Fruit fly (Drosophila melanogaster): ENCODE measurements around the gene Rab11.

DNA sequence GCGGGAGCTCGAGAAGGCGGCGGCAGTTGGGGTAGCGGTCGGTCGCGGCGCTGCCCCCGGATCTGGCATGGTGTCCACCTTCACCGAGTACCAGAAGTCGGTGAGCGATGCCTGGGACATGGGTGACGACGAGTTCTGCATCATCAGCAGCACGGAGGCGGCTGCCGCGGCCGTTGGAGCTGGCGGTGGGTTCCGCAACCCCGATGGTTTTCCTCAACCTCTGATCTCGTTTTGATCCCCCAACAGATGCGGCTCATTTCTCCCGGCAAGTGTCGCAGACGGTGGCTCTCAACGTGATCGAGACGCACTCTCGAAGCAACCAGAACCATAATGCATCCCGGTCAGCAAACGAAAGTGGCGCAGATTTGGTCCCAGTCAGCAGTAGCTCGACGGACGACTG, 8.7 kb upstream of the Rab11 start:
- TF ChIP-seq sv (GFP tag; optimal IDR thresholded peaks at IDR 0.05) = no peak
- TF ChIP-seq Rel (GFP tag; optimal IDR thresholded peaks at IDR 0.05) = no peak
- no peak for TF ChIP-seq Rel (tag; optimal IDR thresholded peaks at IDR 0.05)
- TF ChIP-seq Dfd (GFP tag; optimal IDR thresholded peaks at IDR 0.05) = no peak
- no peak for TF ChIP-seq dmrt93B (GFP tag; optimal IDR thresholded peaks at IDR 0.05)
- TF ChIP-seq pan (optimal IDR thresholded peaks at IDR 0.05) = no peak
- no peak for TF ChIP-seq Mio (GFP tag; optimal IDR thresholded peaks at IDR 0.05)
- TF ChIP-seq tai (GFP tag; optimal IDR thresholded peaks at IDR 0.05) = no peak
- no peak for TF ChIP-seq usp (GFP tag; optimal IDR thresholded peaks at IDR 0.05)
- no peak for TF ChIP-seq lola (GFP tag; optimal IDR thresholded peaks at IDR 0.05)
- no peak for TF ChIP-seq Dif (GFP tag; optimal IDR thresholded peaks at IDR 0.05; ENCODE audit: partially characterized antibody)
- TF ChIP-seq h (GFP tag; optimal IDR thresholded peaks at IDR 0.05) = no peak
- TF ChIP-seq fru (GFP tag; optimal IDR thresholded peaks at IDR 0.05) = no peak
- no peak for TF ChIP-seq ey (GFP tag; optimal IDR thresholded peaks at IDR 0.05)
- no peak for TF ChIP-seq CG9705 (GFP tag; optimal IDR thresholded peaks at IDR 0.05)
